Fruit fly (Drosophila melanogaster) whole organism, wandering third instar larva: Measurements from ENCODE around the gene CG34456.

Experiments
- Dfd ChIP-seq: fragments of >200 bp; optimal IDR thresholded peaks from 2 replicates; lab custom pipeline; 2017; ENCODE audit warnings: missing biosample characterization, missing genetic modification characterization
- Hr83 ChIP-seq: fragments of 200-300 bp; sonication (Bioruptor generic); optimal IDR thresholded peaks from 2 replicates; lab custom pipeline; 2016; ENCODE audit warnings: missing biosample characterization, mild to moderate bottlenecking, missing genetic modification characterization, moderate library complexity; ENCODE audit not compliant: poor library complexity, severe bottlenecking
- Mio ChIP-seq: sonication (Bioruptor generic); optimal IDR thresholded peaks from 2 replicates; lab custom pipeline; 2016; ENCODE audit warnings: missing biosample characterization, missing genetic modification characterization
- Vsx2 ChIP-seq: fragments of 200-300, 225-300 bp; sonication (Bioruptor generic); optimal IDR thresholded peaks from 2 replicates; lab custom pipeline; 2018; ENCODE audit warnings: missing biosample characterization, missing genetic modification characterization; ENCODE audit not compliant: partially characterized antibody
- br ChIP-seq: fragments of 200-800 bp; sonication (Bioruptor generic); optimal IDR thresholded peaks from 2 replicates; lab custom pipeline; 2016; ENCODE audit warnings: missing biosample characterization, missing genetic modification characterization
- h ChIP-seq: fragments of 200-800 bp; sonication (Bioruptor generic); optimal IDR thresholded peaks from 3 replicates; lab custom pipeline; 2016; ENCODE audit warnings: missing biosample characterization, mild to moderate bottlenecking, missing genetic modification characterization
- jim ChIP-seq: fragments of 175-275, 200-325 bp; sonication (Bioruptor generic); optimal IDR thresholded peaks from 2 replicates; lab custom pipeline; 2016; ENCODE audit warnings: missing biosample characterization, mild to moderate bottlenecking, missing genetic modification characterization
- lola ChIP-seq: fragments of >200 bp; optimal IDR thresholded peaks from 2 replicates; lab custom pipeline; 2017; ENCODE audit warnings: missing biosample characterization, missing genetic modification characterization
- pan ChIP-seq: fragments of >200 bp; optimal IDR thresholded peaks from 2 replicates; lab custom pipeline; 2017
- usp ChIP-seq: fragments of >200 bp; optimal IDR thresholded peaks from 2 replicates; lab custom pipeline; 2017; ENCODE audit warnings: missing biosample characterization, missing genetic modification characterization

dm6 chr3L:9379484-9380343 lies 17.8 kb downstream of the CG34456 start, which contains the start of gene Hsp67Ba:
- no peak for TF ChIP-seq Mio (GFP tag; lab: Kevin White, UChicago)
- no peak for TF ChIP-seq h (GFP tag; lab: Kevin White, UChicago)
- peak; percentile 26 for TF ChIP-seq Hr83 (GFP tag; lab: Kevin White, UChicago)
- no peak for TF ChIP-seq Vsx2 (GFP tag; lab: Kevin White, UChicago)
- TF ChIP-seq br (GFP tag; lab: Kevin White, UChicago): no peak
- TF ChIP-seq Dfd (GFP tag; lab: Kevin White, UChicago): no peak
- TF ChIP-seq lola (GFP tag; lab: Kevin White, UChicago): no peak
- TF ChIP-seq pan: no peak
- no peak for TF ChIP-seq usp (GFP tag; lab: Kevin White, UChicago)
- TF ChIP-seq jim: no peak
